Worm (Caenorhabditis elegans) whole organism, L4 larva: ENCODE results near the gene epg-7.

Experiments used
- aly-2 ChIP-seq: sonication (generic microtip); optimal IDR thresholded peaks from 2 replicates; lab custom pipeline; 2018; ENCODE audit warnings: missing biosample characterization, missing genetic modification characterization
- ama-1 ChIP-seq: fragments of 150-350 bp; optimal IDR thresholded peaks from 2 replicates; lab custom pipeline; 2014; ENCODE audit warnings: inconsistent platforms, mixed read lengths
- ceh-82 ChIP-seq: sonication (generic microtip); optimal IDR thresholded peaks from 2 replicates; lab custom pipeline; 2017; ENCODE audit warnings: missing biosample characterization, missing genetic modification characterization
- egl-27 ChIP-seq: sonication (generic microtip); optimal IDR thresholded peaks from 3 replicates; lab custom pipeline; 2017; ENCODE audit warnings: missing biosample characterization, missing genetic modification reagents, missing genetic modification characterization
- gei-8 ChIP-seq: fragments of 200-800 bp; sonication (Bioruptor generic); optimal IDR thresholded peaks from 2 replicates; lab custom pipeline; 2018; ENCODE audit warnings: mild to moderate bottlenecking, missing genetic modification characterization, missing compliant biosample characterization
- lim-7 ChIP-seq: fragments of 200-800 bp; sonication (Bioruptor generic); IDR thresholded peaks from 2 replicates; pipeline ENCODE4 v1.3.6; 2022; ENCODE audit warnings: missing genetic modification characterization, missing compliant biosample characterization
- lin-13 ChIP-seq: fragments of 150-350 bp; optimal IDR thresholded peaks from 2 replicates; lab custom pipeline; 2014; ENCODE audit warnings: missing biosample characterization, missing genetic modification reagents, missing genetic modification characterization
- lin-38 ChIP-seq: fragments of 200-800 bp; sonication (Bioruptor generic); IDR thresholded peaks from 2 replicates; pipeline ENCODE4 v1.3.6; 2022; ENCODE audit warnings: missing genetic modification reagents, missing genetic modification characterization, missing compliant biosample characterization
- nhr-11 ChIP-seq: fragments of 150-350 bp; optimal IDR thresholded peaks from 2 replicates; lab custom pipeline; 2014; ENCODE audit warnings: missing biosample characterization, missing genetic modification characterization
- nhr-6 ChIP-seq: fragments of 150-350 bp; optimal IDR thresholded peaks from 2 replicates; lab custom pipeline; 2014; ENCODE audit warnings: missing biosample characterization, missing genetic modification characterization
- pha-4 ChIP-seq, 2 experiments: fragments of 150-350 bp in 1 of 2; fragments of 200-800 bp in 1 of 2; sonication (Bioruptor generic) in 1 of 2; IDR thresholded peaks in 1 of 2; optimal IDR thresholded peaks in 1 of 2; 2 replicates each; pipeline versions ENCODE4 v1.3.6 to Lab custom; 2014 to 2022; ENCODE audit warnings: missing genetic modification characterization in 2 of 2, missing genetic modification reagents in 2 of 2, missing biosample characterization in 1 of 2, missing compliant biosample characterization in 1 of 2
- set-16 ChIP-seq: fragments of 200-800 bp; sonication (Bioruptor generic); IDR thresholded peaks from 2 replicates; pipeline ENCODE4 v1.3.6; 2022; ENCODE audit warnings: missing genetic modification reagents, missing genetic modification characterization, missing compliant biosample characterization
- zfp-2 ChIP-seq: sonication (generic microtip); optimal IDR thresholded peaks from 2 replicates; lab custom pipeline; 2016; ENCODE audit warnings: mild to moderate bottlenecking, missing genetic modification characterization, missing compliant biosample characterization
- ztf-11 ChIP-seq: fragments of 150-350 bp; optimal IDR thresholded peaks from 2 replicates; lab custom pipeline; 2014; ENCODE audit warnings: missing biosample characterization, missing genetic modification characterization

DNA sequence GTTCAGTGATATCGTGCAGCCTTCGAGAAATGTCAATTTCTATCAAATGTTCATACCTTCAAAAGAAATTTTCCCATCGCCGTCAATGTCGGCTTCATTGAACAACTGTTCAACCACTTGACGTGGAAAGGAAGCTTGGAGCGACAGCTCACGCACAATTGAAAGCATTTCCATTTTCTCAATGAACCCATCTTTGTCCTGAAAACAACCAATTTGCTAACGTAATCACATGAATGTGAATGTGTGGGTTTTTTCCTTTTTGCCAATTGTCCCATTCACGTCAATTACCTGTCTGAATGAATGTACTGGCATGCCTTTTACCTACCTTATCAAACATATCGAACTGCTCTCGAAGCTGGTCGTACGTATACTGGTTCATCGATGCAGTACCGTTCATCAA, 38.2 kb upstream of the epg-7 start:
- no peak for TF ChIP-seq lim-7 (GFP tag; lab: Robert Waterston, UW)
- TF ChIP-seq nhr-11 (tag; lab: Kevin White, UChicago) = no peak
- no peak for TF ChIP-seq lin-13
- TF ChIP-seq ztf-11 = no peak
- TF ChIP-seq set-16 (GFP tag; lab: Robert Waterston, UW) = no peak
- 0 out of 2 replicates have a peak, but pooled peaks have one; percentile 16 for TF ChIP-seq lin-38
- TF ChIP-seq zfp-2 (tag; lab: Kevin White, UChicago) = no peak
- TF ChIP-seq ama-1 (lab: Kevin White, UChicago) = no peak
- TF ChIP-seq gei-8 (GFP tag; lab: Kevin White, UChicago) = no peak
- no peak for TF ChIP-seq aly-2 (tag; lab: Kevin White, UChicago)
- TF ChIP-seq pha-4 (GFP tag; IDR thresholded peaks at IDR 0.05; lab: Robert Waterston, UW) = no peak
- TF ChIP-seq pha-4 (tag; optimal IDR thresholded peaks at IDR 0.05; lab: Kevin White, UChicago) = no peak
- TF ChIP-seq ceh-82 = no peak
- no peak for TF ChIP-seq nhr-6 (tag; lab: Kevin White, UChicago)
- TF ChIP-seq egl-27 = no peak
